Worm (Caenorhabditis elegans) whole organism, L3 larva: ENCODE measurements around the gene bbln-1.

Experiments
- R02D3.7 ChIP-seq: fragments of 150-350 bp; optimal IDR thresholded peaks from 2 replicates; lab custom pipeline; 2014; ENCODE audit warnings: missing biosample characterization, missing genetic modification characterization
- ZK546.5 ChIP-seq: sonication (generic microtip); optimal IDR thresholded peaks from 2 replicates; lab custom pipeline; 2017; ENCODE audit warnings: missing biosample characterization, missing genetic modification characterization
- aly-2 ChIP-seq: fragments of 150-350 bp; optimal IDR thresholded peaks from 2 replicates; lab custom pipeline; 2014; ENCODE audit warnings: missing biosample characterization, missing genetic modification characterization
- ama-1 ChIP-seq: fragments of 150-350 bp; optimal IDR thresholded peaks from 2 replicates; lab custom pipeline; 2018
- ceh-9 ChIP-seq: sonication (generic microtip); optimal IDR thresholded peaks from 2 replicates; lab custom pipeline; 2018; ENCODE audit warnings: missing biosample characterization, missing genetic modification characterization
- elt-2 ChIP-seq: sonication (generic microtip); optimal IDR thresholded peaks from 2 replicates; lab custom pipeline; 2016; ENCODE audit warnings: missing genetic modification reagents, mild to moderate bottlenecking, missing genetic modification characterization, missing compliant biosample characterization
- fkh-10 ChIP-seq: sonication (generic microtip); optimal IDR thresholded peaks from 2 replicates; lab custom pipeline; 2017; ENCODE audit warnings: missing biosample characterization, missing genetic modification reagents, missing genetic modification characterization
- jun-1 ChIP-seq: fragments of 150-350 bp; optimal IDR thresholded peaks from 2 replicates; lab custom pipeline; 2014; ENCODE audit warnings: missing biosample characterization, missing genetic modification reagents, missing genetic modification characterization
- nhr-12 ChIP-seq: fragments of 150-350 bp; optimal IDR thresholded peaks from 2 replicates; lab custom pipeline; 2014; ENCODE audit warnings: missing biosample characterization, missing genetic modification characterization
- nhr-28 ChIP-seq: fragments of 150-350 bp; optimal IDR thresholded peaks from 2 replicates; lab custom pipeline; 2014; ENCODE audit warnings: missing biosample characterization, missing genetic modification characterization
- nhr-77 ChIP-seq: fragments of 150-350 bp; optimal IDR thresholded peaks from 2 replicates; lab custom pipeline; 2014; ENCODE audit warnings: missing biosample characterization, missing genetic modification characterization
- snpc-4 ChIP-seq: fragments of 150-350 bp; optimal IDR thresholded peaks from 2 replicates; lab custom pipeline; 2014; ENCODE audit warnings: missing biosample characterization, missing genetic modification characterization
- ztf-11 ChIP-seq: fragments of 150-350 bp; optimal IDR thresholded peaks from 2 replicates; lab custom pipeline; 2014; ENCODE audit warnings: missing biosample characterization, missing genetic modification characterization

- TF ChIP-seq nhr-12 (tag; lab: Kevin White, UChicago) (no peak), nhr-77 (tag; lab: Kevin White, UChicago) (no peak), elt-2 (tag; lab: Kevin White, UChicago) (peak; percentile 46), snpc-4 (tag; lab: Kevin White, UChicago) (no peak), ama-1 (lab: Kevin White, UChicago) (no peak), nhr-28 (tag; lab: Kevin White, UChicago) (no peak), ztf-11 (tag; lab: Kevin White, UChicago) (no peak), jun-1 (tag; lab: Kevin White, UChicago) (no peak), fkh-10 (GFP tag; lab: Kevin White, UChicago) (no peak), aly-2 (tag; lab: Kevin White, UChicago) (no peak), ZK546.5 (tag; lab: Kevin White, UChicago) (no peak), ceh-9 (tag; lab: Kevin White, UChicago) (no peak), R02D3.7 (no peak)
These were observed 10.6 kb downstream of the bbln-1 start for ce11 chrX:3141704-3142103.
